Fruit fly (Drosophila melanogaster) whole organism, wandering third instar larva: ENCODE measurements around the gene Marcal1.
A peak's percentile ranks its signal among the peaks of the same experiment; 100 is the strongest.

ENCODE experiments used
- Abd-B ChIP-seq: fragments of >200 bp; optimal IDR thresholded peaks from 2 replicates; lab custom pipeline; 2017; ENCODE audit warnings: missing biosample characterization, missing genetic modification characterization
- CG9705 ChIP-seq: fragments of 200-800 bp; sonication (Bioruptor generic); optimal IDR thresholded peaks from 2 replicates; lab custom pipeline; 2018; ENCODE audit warnings: missing biosample characterization, mild to moderate bottlenecking, missing genetic modification characterization
- CrebA ChIP-seq: fragments of 200-800 bp; sonication (Bioruptor generic); optimal IDR thresholded peaks from 2 replicates; lab custom pipeline; 2016; ENCODE audit warnings: missing biosample characterization, mild to moderate bottlenecking, missing genetic modification characterization, borderline replicate concordance
- Dfd ChIP-seq: fragments of >200 bp; optimal IDR thresholded peaks from 2 replicates; lab custom pipeline; 2017; ENCODE audit warnings: missing biosample characterization, missing genetic modification characterization
- Dif ChIP-seq: fragments of 200-275, 200-300 bp; sonication (Bioruptor generic); optimal IDR thresholded peaks from 2 replicates; lab custom pipeline; 2018; ENCODE audit warnings: missing biosample characterization, missing genetic modification characterization; ENCODE audit not compliant: partially characterized antibody
- GATAd ChIP-seq: sonication (Bioruptor generic); optimal IDR thresholded peaks from 2 replicates; lab custom pipeline; 2016; ENCODE audit warnings: missing biosample characterization, missing genetic modification characterization
- HLH106 ChIP-seq: fragments of 200-800 bp; optimal IDR thresholded peaks from 3 replicates; lab custom pipeline; 2019; ENCODE audit warnings: missing biosample characterization, mild to moderate bottlenecking, missing genetic modification characterization, moderate library complexity
- Hnf4 ChIP-seq: fragments of 200-800 bp; sonication (Bioruptor generic); optimal IDR thresholded peaks from 2 replicates; lab custom pipeline; 2016; ENCODE audit warnings: missing biosample characterization, mild to moderate bottlenecking, missing genetic modification characterization
- Hr83 ChIP-seq: fragments of 200-300 bp; sonication (Bioruptor generic); optimal IDR thresholded peaks from 2 replicates; lab custom pipeline; 2016; ENCODE audit warnings: missing biosample characterization, mild to moderate bottlenecking, missing genetic modification characterization, moderate library complexity; ENCODE audit not compliant: poor library complexity, severe bottlenecking
- Jra ChIP-seq: sonication (Bioruptor generic); optimal IDR thresholded peaks from 2 replicates; lab custom pipeline; 2016; ENCODE audit warnings: missing biosample characterization, missing genetic modification characterization
- Mio ChIP-seq: sonication (Bioruptor generic); optimal IDR thresholded peaks from 2 replicates; lab custom pipeline; 2016; ENCODE audit warnings: missing biosample characterization, missing genetic modification characterization
- Myc ChIP-seq: fragments of >200 bp; optimal IDR thresholded peaks from 2 replicates; lab custom pipeline; 2017
- OdsH ChIP-seq: fragments of 200-800 bp; sonication (Bioruptor generic); optimal IDR thresholded peaks from 2 replicates; lab custom pipeline; 2016; ENCODE audit warnings: missing biosample characterization, mild to moderate bottlenecking, missing genetic modification characterization
- Rel ChIP-seq, 2 experiments: fragments of 200-800 bp; sonication (Bioruptor generic) in 1 of 2; optimal IDR thresholded peaks; 2 replicates in 1 of 2; 3 replicates in 1 of 2; lab custom pipeline; 2016 to 2019; ENCODE audit warnings: mild to moderate bottlenecking in 2 of 2, missing biosample characterization in 2 of 2, missing genetic modification characterization in 2 of 2, moderate library complexity in 1 of 2
- Sp1 ChIP-seq: fragments of 200-800 bp; sonication (Bioruptor generic); optimal IDR thresholded peaks from 3 replicates; lab custom pipeline; 2019; ENCODE audit warnings: missing biosample characterization, mild to moderate bottlenecking, missing genetic modification characterization, moderate library complexity
- Vsx2 ChIP-seq: fragments of 200-300, 225-300 bp; sonication (Bioruptor generic); optimal IDR thresholded peaks from 2 replicates; lab custom pipeline; 2018; ENCODE audit warnings: missing biosample characterization, missing genetic modification characterization; ENCODE audit not compliant: partially characterized antibody
- br ChIP-seq: fragments of 200-800 bp; sonication (Bioruptor generic); optimal IDR thresholded peaks from 2 replicates; lab custom pipeline; 2016; ENCODE audit warnings: missing biosample characterization, missing genetic modification characterization
- brk ChIP-seq: fragments of 200-800 bp; sonication (Bioruptor generic); optimal IDR thresholded peaks from 2 replicates; lab custom pipeline; 2016; ENCODE audit warnings: missing biosample characterization, mild to moderate bottlenecking, missing genetic modification characterization
- dl ChIP-seq, 2 experiments: fragments of 175-275, 200-275 bp in 1 of 2; fragments of 200-275 bp in 1 of 2; sonication (Bioruptor generic); optimal IDR thresholded peaks; lab custom pipeline; 2018; ENCODE audit warnings: mild to moderate bottlenecking in 2 of 2, missing biosample characterization in 2 of 2, missing genetic modification characterization in 2 of 2, moderate library complexity in 2 of 2; ENCODE audit not compliant: partially characterized antibody in 2 of 2, insufficient read depth in 1 of 2
- dsf ChIP-seq: sonication (Bioruptor generic); optimal IDR thresholded peaks from 2 replicates; lab custom pipeline; 2016; ENCODE audit warnings: missing biosample characterization, missing genetic modification characterization, borderline replicate concordance
- ey ChIP-seq: fragments of 200-800 bp; sonication (Bioruptor generic); optimal IDR thresholded peaks from 2 replicates; lab custom pipeline; 2016; ENCODE audit warnings: missing biosample characterization, missing genetic modification characterization
- foxo ChIP-seq, 2 experiments: fragments of 200-800 bp; sonication (Bioruptor generic); optimal IDR thresholded peaks; 2 replicates in 1 of 2; 3 replicates in 1 of 2; lab custom pipeline; 2016 to 2017; ENCODE audit warnings: missing biosample characterization in 2 of 2, missing genetic modification characterization in 2 of 2
- fru ChIP-seq: fragments of 200-800 bp; sonication (Bioruptor generic); optimal IDR thresholded peaks from 3 replicates; lab custom pipeline; 2016; ENCODE audit warnings: missing biosample characterization, mild to moderate bottlenecking, missing genetic modification characterization
- h ChIP-seq: fragments of 200-800 bp; sonication (Bioruptor generic); optimal IDR thresholded peaks from 3 replicates; lab custom pipeline; 2016; ENCODE audit warnings: missing biosample characterization, mild to moderate bottlenecking, missing genetic modification characterization
- jim ChIP-seq: fragments of 175-275, 200-325 bp; sonication (Bioruptor generic); optimal IDR thresholded peaks from 2 replicates; lab custom pipeline; 2016; ENCODE audit warnings: missing biosample characterization, mild to moderate bottlenecking, missing genetic modification characterization
- lola ChIP-seq: fragments of >200 bp; optimal IDR thresholded peaks from 2 replicates; lab custom pipeline; 2017; ENCODE audit warnings: missing biosample characterization, missing genetic modification characterization
- pan ChIP-seq: fragments of >200 bp; optimal IDR thresholded peaks from 2 replicates; lab custom pipeline; 2017
- psq ChIP-seq: fragments of 200-800 bp; sonication (Bioruptor generic); optimal IDR thresholded peaks from 3 replicates; lab custom pipeline; 2017; ENCODE audit warnings: missing biosample characterization, mild to moderate bottlenecking, missing genetic modification characterization, moderate library complexity
- rgr ChIP-seq: fragments of 200-800 bp; sonication (Bioruptor generic); optimal IDR thresholded peaks from 3 replicates; lab custom pipeline; 2016; ENCODE audit warnings: missing biosample characterization, mild to moderate bottlenecking, missing genetic modification characterization
- sage ChIP-seq: fragments of 200-800 bp; sonication (Bioruptor generic); optimal IDR thresholded peaks from 2 replicates; lab custom pipeline; 2016; ENCODE audit warnings: missing biosample characterization, mild to moderate bottlenecking, missing genetic modification characterization
- sv ChIP-seq: fragments of 200-800 bp; sonication (Bioruptor generic); optimal IDR thresholded peaks from 3 replicates; lab custom pipeline; 2016; ENCODE audit warnings: missing biosample characterization, missing genetic modification characterization
- tai ChIP-seq: sonication (Bioruptor generic); optimal IDR thresholded peaks from 2 replicates; lab custom pipeline; 2016; ENCODE audit warnings: missing biosample characterization, missing genetic modification characterization
- woc ChIP-seq: sonication (Bioruptor generic); optimal IDR thresholded peaks from 2 replicates; lab custom pipeline; 2016; ENCODE audit warnings: missing biosample characterization, mild to moderate bottlenecking, missing genetic modification characterization

Marcal1 gene

DNA sequence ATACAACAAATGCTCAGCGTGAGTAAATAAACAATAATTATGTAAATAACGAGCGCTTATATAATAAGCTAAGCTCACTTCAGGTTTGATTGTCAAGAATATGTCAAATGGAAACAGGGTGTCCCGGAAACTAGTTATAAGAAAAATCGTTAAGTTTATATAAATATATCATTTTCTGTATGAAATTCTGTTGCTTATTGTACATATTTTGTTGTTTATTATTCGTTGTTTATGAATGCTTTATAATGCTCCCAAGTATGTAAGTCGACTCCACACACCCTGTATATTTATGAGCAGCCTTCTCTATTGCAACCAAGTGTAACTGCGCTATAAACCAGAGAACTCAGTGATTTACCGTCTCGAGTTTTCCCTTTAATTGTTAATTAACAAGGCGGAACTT lies 24.8 kb upstream of the Marcal1 start:
- TF ChIP-seq Dif (no peak), Vsx2 (no peak), Myc (lab: Kevin White, UChicago) (no peak), dsf (no peak), br (GFP tag; lab: Kevin White, UChicago) (no peak), CrebA (GFP tag; lab: Kevin White, UChicago) (no peak), HLH106 (no peak), Sp1 (GFP tag; lab: Kevin White, UChicago) (no peak), pan (lab: Kevin White, UChicago) (no peak), Mio (GFP tag; lab: Kevin White, UChicago) (no peak), Hnf4 (GFP tag; lab: Kevin White, UChicago) (no peak), sv (GFP tag; lab: Kevin White, UChicago) (no peak), woc (GFP tag; lab: Kevin White, UChicago) (no peak), lola (GFP tag; lab: Kevin White, UChicago) (no peak), Jra (GFP tag; lab: Kevin White, UChicago) (no peak), Dfd (GFP tag; lab: Kevin White, UChicago) (no peak)

DNA sequence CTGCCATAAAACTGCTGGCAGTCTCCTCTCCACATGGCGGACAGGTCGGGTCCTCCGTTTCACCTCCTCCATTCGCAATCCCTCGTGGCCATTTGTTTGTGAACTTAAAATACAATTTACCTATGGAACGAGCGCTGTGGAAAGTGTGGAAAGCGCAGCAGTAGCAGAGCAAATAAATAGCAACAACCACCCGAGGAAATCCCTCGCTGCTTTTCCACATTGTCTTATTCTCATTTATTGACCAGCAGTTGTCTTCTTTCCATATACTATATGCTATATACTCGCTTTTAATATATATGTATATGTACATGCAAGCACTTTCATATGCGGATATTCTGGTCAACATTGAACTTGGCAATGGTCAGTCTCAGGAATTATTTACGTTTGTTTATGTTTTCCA lies 23.0 kb upstream of the Marcal1 start, which contains the start of gene hoe1:
Gene hoe1, minus strand, starts transcription at position 101 of the 400 bp plus-strand sequence.
- TF ChIP-seq Hnf4 (GFP tag; lab: Kevin White, UChicago) (no peak), fru (no peak)
- TF ChIP-seq, all 38 proteins: peak for 0

DNA sequence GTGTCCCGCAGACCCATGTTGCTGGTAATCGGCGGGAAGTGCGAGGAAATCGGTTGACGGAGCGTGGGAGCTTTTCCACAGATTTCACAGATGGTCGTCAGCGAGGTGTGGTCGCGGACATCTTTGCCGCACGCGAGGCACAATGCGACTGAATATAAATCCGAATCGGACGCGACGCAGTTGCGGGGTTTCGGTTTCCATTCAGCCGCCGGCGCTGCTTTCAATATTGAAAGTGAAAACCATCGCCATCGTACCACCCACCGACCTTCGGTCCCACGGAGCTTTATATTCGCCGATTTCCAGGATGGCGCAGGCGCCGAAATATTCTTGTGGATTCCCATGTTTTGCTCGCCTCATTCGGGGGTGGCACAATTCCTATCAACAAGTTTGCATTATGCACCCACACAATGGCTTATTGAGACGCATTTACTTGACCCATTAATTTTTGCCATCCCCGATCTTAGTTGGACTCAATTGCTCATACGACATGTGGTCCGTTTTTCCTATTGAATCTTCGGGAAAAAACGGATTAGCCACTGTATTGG lies 18.9 kb upstream of the Marcal1 start, which contains the start of gene hoe2:
Gene hoe2, minus strand, starts transcription at position 126 of the 545 bp plus-strand sequence.
- TF ChIP-seq CG9705 = no peak
- TF ChIP-seq lola (GFP tag; lab: Kevin White, UChicago) = no peak
- TF ChIP-seq rgr (GFP tag; lab: Kevin White, UChicago) = no peak
- no peak for TF ChIP-seq GATAd (GFP tag; lab: Kevin White, UChicago)
- no peak for TF ChIP-seq Mio (GFP tag; lab: Kevin White, UChicago)
- TF ChIP-seq Hr83 = no peak
- TF ChIP-seq dl (GFP tag; optimal IDR thresholded peaks at IDR 0.05; lab: Kevin White, UChicago; ENCODE audit: insufficient read depth in 1 of 2, partially characterized antibody in 2 of 2) = no peak
- TF ChIP-seq sv (GFP tag; lab: Kevin White, UChicago) = no peak
- no peak for TF ChIP-seq pan (lab: Kevin White, UChicago)
- TF ChIP-seq h (GFP tag; lab: Kevin White, UChicago) = no peak
- TF ChIP-seq Vsx2 = no peak
- TF ChIP-seq Abd-B (GFP tag; lab: Kevin White, UChicago) = no peak
- no peak for TF ChIP-seq dsf
- TF ChIP-seq Sp1 (GFP tag; lab: Kevin White, UChicago) = no peak
- TF ChIP-seq Dif = no peak
- no peak for TF ChIP-seq Dfd (GFP tag; lab: Kevin White, UChicago)
- no peak for TF ChIP-seq sage (GFP tag; lab: Kevin White, UChicago)
- TF ChIP-seq woc (GFP tag; lab: Kevin White, UChicago) = no peak

DNA sequence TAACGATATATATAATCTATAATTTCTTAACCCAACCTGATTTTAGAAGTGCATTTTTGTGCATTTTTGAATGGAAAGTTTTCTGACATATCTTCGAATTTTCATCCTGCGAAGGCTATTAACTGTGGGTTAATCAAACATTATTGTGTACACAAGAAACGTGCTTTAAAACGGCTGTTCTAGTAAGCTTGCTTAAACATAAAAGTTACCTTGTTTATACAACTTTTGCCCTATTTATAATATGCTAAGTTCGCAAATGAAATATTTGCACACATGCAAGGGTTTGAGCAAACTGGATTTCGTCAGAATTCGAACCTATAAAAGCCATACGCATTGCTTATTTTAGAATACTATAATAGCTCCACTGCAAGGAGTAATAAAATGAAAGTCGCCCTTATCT lies 18.2 kb upstream of the Marcal1 start, which contains the start of gene Sgs1:
Gene Sgs1, plus strand, starts transcription at position 350 of the 400 bp plus-strand sequence.
- no peak for TF ChIP-seq tai (GFP tag; lab: Kevin White, UChicago)
- peak; percentile 80 for TF ChIP-seq h (GFP tag; lab: Kevin White, UChicago)
- TF ChIP-seq CrebA (GFP tag; lab: Kevin White, UChicago) = peak; percentile 2
- no peak for TF ChIP-seq CG9705
- TF ChIP-seq Hr83 = peak; percentile 95
- TF ChIP-seq brk = peak; percentile 70
- no peak for TF ChIP-seq Rel (GFP tag; optimal IDR thresholded peaks at IDR 0.05; lab: Kevin White, UChicago)
- TF ChIP-seq Rel (tag; optimal IDR thresholded peaks at IDR 0.05; lab: Kevin White, UChicago) = no peak
- TF ChIP-seq Myc (lab: Kevin White, UChicago) = no peak
- peak; percentile 57 for TF ChIP-seq fru
- TF ChIP-seq OdsH = peak; percentile 48
- peak in 1 of 2 experiments; percentile 8 for TF ChIP-seq foxo (GFP tag; optimal IDR thresholded peaks at IDR 0.05; lab: Kevin White, UChicago)
- TF ChIP-seq psq (GFP tag; lab: Kevin White, UChicago) = peak; percentile 15
- no peak for TF ChIP-seq sv (GFP tag; lab: Kevin White, UChicago)
- no peak for TF ChIP-seq HLH106
- TF ChIP-seq rgr (GFP tag; lab: Kevin White, UChicago) = peak; percentile 65
- TF ChIP-seq br (GFP tag; lab: Kevin White, UChicago) = no peak
- no peak for TF ChIP-seq ey (GFP tag; lab: Kevin White, UChicago)
- peak; percentile 5 for TF ChIP-seq jim (GFP tag; lab: Kevin White, UChicago)
- peak; percentile 28 for TF ChIP-seq Hnf4 (GFP tag; lab: Kevin White, UChicago)
- TF ChIP-seq Sp1 (GFP tag; lab: Kevin White, UChicago) = peak; percentile 22
- no peak for TF ChIP-seq Abd-B (GFP tag; lab: Kevin White, UChicago)
